Worm (Caenorhabditis elegans): ENCODE results near the gene T22C8.1.

Gene T22C8.1

ce11 chrII:8643627-8644356 is 31.2 kb downstream of the T22C8.1 start (continued):
- no peak for TF ChIP-seq fkh-10 (GFP tag; optimal IDR thresholded peaks at IDR 0.05)
- TF ChIP-seq unc-62 (GFP tag; optimal IDR thresholded peaks at IDR 0.05), result no peak
- no peak for TF ChIP-seq tlp-1 (tag; optimal IDR thresholded peaks at IDR 0.05)
- TF ChIP-seq sup-37 (GFP tag; optimal IDR thresholded peaks at IDR 0.05), result no peak
- TF ChIP-seq vab-15 (tag; optimal IDR thresholded peaks at IDR 0.05), result no peak
- TF ChIP-seq Y116A8C.19 (tag; optimal IDR thresholded peaks at IDR 0.05; ENCODE audit: borderline replicate concordance), result no peak
- TF ChIP-seq ztf-11 (tag; optimal IDR thresholded peaks at IDR 0.05), result no peak
- TF ChIP-seq swsn-7 (tag; optimal IDR thresholded peaks at IDR 0.05), result no peak
- TF ChIP-seq C04F5.9 (tag; optimal IDR thresholded peaks at IDR 0.05), result no peak
- TF ChIP-seq unc-98 (GFP tag; IDR thresholded peaks at IDR 0.05), result no peak
- TF ChIP-seq nhr-237 (tag; optimal IDR thresholded peaks at IDR 0.05), result no peak
- no peak for TF ChIP-seq mep-1 (tag; optimal IDR thresholded peaks at IDR 0.05)
- TF ChIP-seq nhr-84 (tag; optimal IDR thresholded peaks at IDR 0.05), result no peak
- TF ChIP-seq zag-1 (tag; optimal IDR thresholded peaks at IDR 0.05), result no peak
- no peak for TF ChIP-seq lin-15B (tag; optimal IDR thresholded peaks at IDR 0.05)
- TF ChIP-seq aha-1 (tag; optimal IDR thresholded peaks at IDR 0.05), result no peak
- TF ChIP-seq pax-3 (tag; optimal IDR thresholded peaks at IDR 0.05), result no peak
- TF ChIP-seq elt-3 (tag; optimal IDR thresholded peaks at IDR 0.05), result no peak
- TF ChIP-seq jun-1 (tag; optimal IDR thresholded peaks at IDR 0.05), result no peak
- TF ChIP-seq ceh-82 (tag; optimal IDR thresholded peaks at IDR 0.05), result no peak
- no peak for TF ChIP-seq dpl-1 (GFP tag; optimal IDR thresholded peaks at IDR 0.05)
- TF ChIP-seq ama-1 (optimal IDR thresholded peaks at IDR 0.05), result no peak
- TF ChIP-seq fkh-4 (tag; optimal IDR thresholded peaks at IDR 0.05; ENCODE audit: borderline replicate concordance), result peak; percentile 76
- TF ChIP-seq ztf-4 (tag; optimal IDR thresholded peaks at IDR 0.05), result no peak
- no peak for TF ChIP-seq snpc-4 (tag; optimal IDR thresholded peaks at IDR 0.05)
- TF ChIP-seq lin-39 (tag; optimal IDR thresholded peaks at IDR 0.05), result no peak
- TF ChIP-seq zip-4 (GFP tag; optimal IDR thresholded peaks at IDR 0.05), result no peak
- no peak for TF ChIP-seq elt-2 (tag; optimal IDR thresholded peaks at IDR 0.05)

- TF ChIP-seq efl-3 (GFP tag; optimal IDR thresholded peaks at IDR 0.05) (no peak), nhr-84 (tag; optimal IDR thresholded peaks at IDR 0.05) (no peak), fkh-10 (GFP tag; optimal IDR thresholded peaks at IDR 0.05) (no peak), tbx-2 (tag; optimal IDR thresholded peaks at IDR 0.05) (no peak), xbp-1 (tag; optimal IDR thresholded peaks at IDR 0.05) (no peak), hpl-2 (GFP tag; optimal IDR thresholded peaks at IDR 0.05) (no peak), nhr-28 (tag; optimal IDR thresholded peaks at IDR 0.05) (no peak), nhr-12 (tag; optimal IDR thresholded peaks at IDR 0.05) (no peak), ama-1 (optimal IDR thresholded peaks at IDR 0.05) (no peak), sox-4 (tag; optimal IDR thresholded peaks at IDR 0.05) (no peak), isw-1 (GFP tag; IDR thresholded peaks at IDR 0.05) (no peak), nhr-20 (tag; optimal IDR thresholded peaks at IDR 0.05) (no peak), elt-3 (tag; optimal IDR thresholded peaks at IDR 0.05) (no peak), snpc-4 (tag; optimal IDR thresholded peaks at IDR 0.05) (no peak), egl-27 (tag; optimal IDR thresholded peaks at IDR 0.05) (no peak), dpl-1 (GFP tag; optimal IDR thresholded peaks at IDR 0.05) (no peak)
Observed at ce11 chrII:8646437-8646836, 33.9 kb downstream of the T22C8.1 start.

ce11 chrII:8648843-8649242 is 36.3 kb downstream of the T22C8.1 start:
- TF ChIP-seq pax-3 (tag; optimal IDR thresholded peaks at IDR 0.05) (no peak), nhr-20 (tag; optimal IDR thresholded peaks at IDR 0.05) (no peak), Y116A8C.19 (tag; optimal IDR thresholded peaks at IDR 0.05; ENCODE audit: borderline replicate concordance) (no peak), hpl-2 (GFP tag; optimal IDR thresholded peaks at IDR 0.05) (no peak), pqm-1 (tag; optimal IDR thresholded peaks at IDR 0.05) (no peak), sox-4 (tag; optimal IDR thresholded peaks at IDR 0.05) (no peak), ceh-8 (GFP tag; optimal IDR thresholded peaks at IDR 0.05) (no peak), ets-5 (GFP tag; IDR thresholded peaks at IDR 0.05) (no peak), aha-1 (tag; optimal IDR thresholded peaks at IDR 0.05) (no peak), zag-1 (tag; optimal IDR thresholded peaks at IDR 0.05) (no peak), irx-1 (tag; optimal IDR thresholded peaks at IDR 0.05) (no peak), mef-2 (tag; optimal IDR thresholded peaks at IDR 0.05) (no peak), elt-3 (tag; optimal IDR thresholded peaks at IDR 0.05) (no peak), fkh-10 (GFP tag; optimal IDR thresholded peaks at IDR 0.05) (no peak), hlh-4 (tag; optimal IDR thresholded peaks at IDR 0.05) (no peak), alr-1 (tag; optimal IDR thresholded peaks at IDR 0.05; ENCODE audit: borderline replicate concordance) (no peak), elt-2 (tag; optimal IDR thresholded peaks at IDR 0.05) (no peak), nhr-237 (tag; optimal IDR thresholded peaks at IDR 0.05) (no peak), nhr-90 (tag; optimal IDR thresholded peaks at IDR 0.05; ENCODE audit: poor library complexity) (no peak), hlh-17 (GFP tag; optimal IDR thresholded peaks at IDR 0.05; ENCODE audit: borderline replicate concordance) (no peak)
